Worm (Caenorhabditis elegans) whole organism, L2 larva: Measurements from ENCODE around the gene F55A11.11.

Experiments
- aly-2 ChIP-seq: fragments of 150-350 bp; optimal IDR thresholded peaks from 2 replicates; lab custom pipeline; 2014; ENCODE audit warnings: missing biosample characterization, missing genetic modification characterization
- ama-1 ChIP-seq: fragments of 150-350 bp; optimal IDR thresholded peaks from 2 replicates; lab custom pipeline; 2018; ENCODE audit warnings: inconsistent platforms
- blmp-1 ChIP-seq: sonication (generic microtip); optimal IDR thresholded peaks from 2 replicates; lab custom pipeline; 2017; ENCODE audit warnings: missing genetic modification characterization, mild to moderate bottlenecking, missing compliant biosample characterization, antibody characterized with exemption, moderate library complexity; ENCODE audit not compliant: insufficient read depth
- ceh-16 ChIP-seq: fragments of 150-350 bp; optimal IDR thresholded peaks from 2 replicates; lab custom pipeline; 2014; ENCODE audit warnings: missing biosample characterization, missing genetic modification characterization
- fos-1 ChIP-seq: fragments of 150-350 bp; optimal IDR thresholded peaks from 2 replicates; lab custom pipeline; 2014; ENCODE audit warnings: missing biosample characterization, missing genetic modification characterization
- mdl-1 ChIP-seq, 2 experiments: fragments of 150-350 bp in 1 of 2; sonication (generic microtip) in 1 of 2; optimal IDR thresholded peaks; 2 replicates each; lab custom pipeline; 2017; ENCODE audit warnings: missing biosample characterization in 2 of 2, missing genetic modification characterization in 2 of 2
- nhr-25 ChIP-seq: fragments of 150-350 bp; sonication (generic microtip); optimal IDR thresholded peaks from 3 replicates; lab custom pipeline; 2014; ENCODE audit warnings: missing biosample characterization, missing genetic modification characterization
- unc-55 ChIP-seq: fragments of 150-350 bp; sonication (generic microtip); optimal IDR thresholded peaks from 3 replicates; lab custom pipeline; 2014; ENCODE audit warnings: missing biosample characterization, missing genetic modification reagents, missing genetic modification characterization

ce11 chrV:11776538-11776937 lies 6.4 kb upstream of the F55A11.11 start, which contains the start of gene F55A11.6:
- TF ChIP-seq nhr-25 (no peak), fos-1 (no peak), blmp-1 (no peak), ama-1 (lab: Kevin White, UChicago) (no peak), mdl-1 (tag; optimal IDR thresholded peaks at IDR 0.05; lab: Kevin White, UChicago) (no peak), aly-2 (no peak), unc-55 (GFP tag; lab: Kevin White, UChicago) (no peak), ceh-16 (tag; lab: Kevin White, UChicago) (no peak)
